Fruit fly (Drosophila melanogaster) whole organism, embryonic: ENCODE measurements around the gene Spps.
A peak's percentile ranks its signal among the peaks of the same experiment; 100 is the strongest.

Source experiments
- Ada2b ChIP-seq: fragments of 200-800 bp; sonication (Bioruptor generic); IDR thresholded peaks from 2 replicates; pipeline ENCODE4 v1.3.6; 2022; ENCODE audit warnings: missing biosample characterization, missing genetic modification characterization
- Antp ChIP-seq: fragments of 200-800 bp; sonication (Bioruptor generic); optimal IDR thresholded peaks from 3 replicates; lab custom pipeline; 2016; ENCODE audit warnings: missing biosample characterization, missing genetic modification characterization
- B-H1 ChIP-seq: fragments of 200-800 bp; sonication (Bioruptor generic); IDR thresholded peaks from 3 replicates; pipeline ENCODE4 v1.3.6; 2022; ENCODE audit warnings: missing biosample characterization, missing genetic modification characterization
- B-H2 ChIP-seq: fragments of 200-800 bp; sonication (Bioruptor generic); optimal IDR thresholded peaks from 2 replicates; lab custom pipeline; 2018; ENCODE audit warnings: missing biosample characterization, mild to moderate bottlenecking, missing genetic modification characterization
- CG11560 ChIP-seq: fragments of 200-800 bp; sonication (Bioruptor generic); IDR thresholded peaks from 3 replicates; pipeline ENCODE4 v1.3.6; 2022; ENCODE audit warnings: missing biosample characterization, missing genetic modification characterization
- CG14710 ChIP-seq: fragments of 200-800 bp; sonication (Bioruptor generic); optimal IDR thresholded peaks from 3 replicates; lab custom pipeline; 2019; ENCODE audit warnings: missing biosample characterization, mild to moderate bottlenecking, missing genetic modification characterization, moderate library complexity
- CG1647 ChIP-seq: fragments of 200-800 bp; sonication (Bioruptor generic); optimal IDR thresholded peaks from 3 replicates; lab custom pipeline; 2016; ENCODE audit warnings: missing biosample characterization, missing genetic modification characterization
- CG16863 ChIP-seq: fragments of 200-800 bp; sonication (Bioruptor generic); optimal IDR thresholded peaks from 3 replicates; lab custom pipeline; 2016; ENCODE audit warnings: missing biosample characterization, missing genetic modification characterization
- CG1792 ChIP-seq: fragments of 200-800 bp; sonication (Bioruptor generic); optimal IDR thresholded peaks from 2 replicates; lab custom pipeline; 2016; ENCODE audit warnings: missing biosample characterization, missing genetic modification characterization
- CG33213 ChIP-seq: fragments of 200-800 bp; sonication (Bioruptor generic); optimal IDR thresholded peaks from 3 replicates; lab custom pipeline; 2016; ENCODE audit warnings: missing biosample characterization, missing genetic modification characterization
- CG33557 ChIP-seq: fragments of 200-800 bp; sonication (Bioruptor generic); optimal IDR thresholded peaks from 2 replicates; lab custom pipeline; 2019; ENCODE audit warnings: missing biosample characterization, mild to moderate bottlenecking, missing genetic modification characterization, moderate library complexity
- CG3407 ChIP-seq: fragments of 200-800 bp; sonication (Bioruptor generic); optimal IDR thresholded peaks from 2 replicates; lab custom pipeline; 2018; ENCODE audit warnings: missing biosample characterization, mild to moderate bottlenecking, missing genetic modification characterization
- CG3726 ChIP-seq: fragments of 200-800 bp; sonication (Bioruptor generic); IDR thresholded peaks from 3 replicates; pipeline ENCODE4, ENCODE4 v1.3.6; 2022; ENCODE audit warnings: missing biosample characterization, missing genetic modification characterization
- CG3847 ChIP-seq: fragments of 200-800 bp; sonication (Bioruptor generic); IDR thresholded peaks from 2 replicates; pipeline ENCODE4 v1.3.6; 2022; ENCODE audit warnings: missing biosample characterization, missing genetic modification characterization
- CG4730 ChIP-seq: fragments of 200-800 bp; sonication (Bioruptor generic); IDR thresholded peaks from 2 replicates; pipeline ENCODE4 v1.3.6; 2022; ENCODE audit warnings: missing biosample characterization, missing genetic modification characterization
- CG6813 ChIP-seq: fragments of 200-800 bp; sonication (Bioruptor generic); optimal IDR thresholded peaks from 2 replicates; lab custom pipeline; 2017; ENCODE audit warnings: missing biosample characterization, missing genetic modification characterization, mild to moderate bottlenecking, moderate library complexity, missing genetic modification reagents
- CG6854 ChIP-seq: fragments of 200-800 bp; sonication (Bioruptor generic); optimal IDR thresholded peaks from 3 replicates; lab custom pipeline; 2017; ENCODE audit warnings: missing biosample characterization, mild to moderate bottlenecking, missing genetic modification characterization
- CG7786 ChIP-seq: fragments of 200-800 bp; sonication (Bioruptor generic); optimal IDR thresholded peaks from 2 replicates; lab custom pipeline; 2016; ENCODE audit warnings: missing biosample characterization, missing genetic modification characterization
- CG7963 ChIP-seq: fragments of 200-800 bp; sonication (Bioruptor generic); IDR thresholded peaks from 3 replicates; pipeline ENCODE4 v1.3.6; 2022; ENCODE audit warnings: missing biosample characterization, missing genetic modification characterization; ENCODE audit not compliant: partially characterized antibody
- CG8089 ChIP-seq: fragments of 200-800 bp; sonication (Bioruptor generic); optimal IDR thresholded peaks from 3 replicates; lab custom pipeline; 2016; ENCODE audit warnings: missing biosample characterization, missing genetic modification characterization
- CG8359 ChIP-seq: fragments of 200-800 bp; sonication (Bioruptor generic); optimal IDR thresholded peaks from 2 replicates; lab custom pipeline; 2017; ENCODE audit warnings: missing biosample characterization, mild to moderate bottlenecking, missing genetic modification characterization, borderline replicate concordance
- CG9215 ChIP-seq: fragments of 200-800 bp; sonication (Bioruptor generic); IDR thresholded peaks from 2 replicates; pipeline ENCODE4 v1.3.6; 2022; ENCODE audit warnings: missing biosample characterization, missing genetic modification characterization
- Dip3 ChIP-seq: fragments of 200-800 bp; sonication (Bioruptor generic); optimal IDR thresholded peaks from 3 replicates; lab custom pipeline; 2016; ENCODE audit warnings: missing biosample characterization, missing genetic modification characterization
- Dref ChIP-seq: fragments of 200-800 bp; sonication (Bioruptor generic); IDR thresholded peaks from 2 replicates; pipeline ENCODE4 v1.3.6; 2022; ENCODE audit warnings: missing biosample characterization, missing genetic modification characterization
- Ets65A ChIP-seq: fragments of 200-800 bp; sonication (Bioruptor generic); peaks from one replicate; lab custom pipeline; 2016; ENCODE audit warnings: missing biosample characterization, missing genetic modification characterization
- Fer3 ChIP-seq: fragments of 200-800 bp; sonication (Bioruptor generic); optimal IDR thresholded peaks from 2 replicates; lab custom pipeline; 2018; ENCODE audit warnings: missing biosample characterization, mild to moderate bottlenecking, missing genetic modification characterization, moderate library complexity
- Gug ChIP-seq: fragments of 200-800 bp; sonication (Bioruptor generic); IDR thresholded peaks from 4 replicates; pipeline ENCODE4 v1.3.6; 2022; ENCODE audit warnings: missing biosample characterization, missing genetic modification characterization
- Hey ChIP-seq: fragments of 200-800 bp; sonication (Bioruptor generic); optimal IDR thresholded peaks from 3 replicates; lab custom pipeline; 2018; ENCODE audit warnings: missing biosample characterization, mild to moderate bottlenecking, missing genetic modification characterization
- HmgD ChIP-seq: fragments of 200-800 bp; sonication (Bioruptor generic); optimal IDR thresholded peaks from 3 replicates; lab custom pipeline; 2016; ENCODE audit warnings: missing biosample characterization, missing genetic modification characterization
- NfI ChIP-seq: fragments of 200-800 bp; sonication (Bioruptor generic); optimal IDR thresholded peaks from 3 replicates; lab custom pipeline; 2018; ENCODE audit warnings: missing biosample characterization, mild to moderate bottlenecking, missing genetic modification characterization, moderate library complexity
- Pdp1 ChIP-seq, 2 experiments: fragments of 200-800 bp; sonication (Bioruptor generic); optimal IDR thresholded peaks; 3 replicates each; lab custom pipeline; 2016; ENCODE audit warnings: missing biosample characterization in 2 of 2, missing genetic modification characterization in 2 of 2, mild to moderate bottlenecking in 1 of 2, moderate library complexity in 1 of 2
- YL-1 ChIP-seq: fragments of 200-800 bp; sonication (Bioruptor generic); optimal IDR thresholded peaks from 3 replicates; lab custom pipeline; 2017; ENCODE audit warnings: missing biosample characterization, mild to moderate bottlenecking, missing genetic modification characterization
- ap ChIP-seq: fragments of 200-800 bp; sonication (Bioruptor generic); IDR thresholded peaks from 2 replicates; pipeline ENCODE4 v1.3.6; 2022; ENCODE audit warnings: missing biosample characterization, missing genetic modification characterization
- cwo ChIP-seq: fragments of 200-800 bp; sonication (Bioruptor generic); optimal IDR thresholded peaks from 3 replicates; lab custom pipeline; 2017; ENCODE audit warnings: missing biosample characterization, missing genetic modification characterization, mild to moderate bottlenecking, moderate library complexity, missing genetic modification reagents
- dm ChIP-seq: fragments of 200-800 bp; sonication (Bioruptor generic); optimal IDR thresholded peaks from 3 replicates; lab custom pipeline; 2016; ENCODE audit warnings: missing biosample characterization, missing genetic modification characterization
- fd96Cb ChIP-seq: fragments of 200-800 bp; sonication (Bioruptor generic); optimal IDR thresholded peaks from 2 replicates; lab custom pipeline; 2018; ENCODE audit warnings: missing biosample characterization, mild to moderate bottlenecking, missing genetic modification characterization, moderate library complexity
- ftz-f1 ChIP-seq: fragments of 200-800 bp; sonication (Bioruptor generic); optimal IDR thresholded peaks from 2 replicates; lab custom pipeline; 2016; ENCODE audit warnings: missing biosample characterization, missing genetic modification characterization
- jing ChIP-seq: fragments of 200-800 bp; sonication (Bioruptor generic); optimal IDR thresholded peaks from 2 replicates; lab custom pipeline; 2018; ENCODE audit warnings: missing biosample characterization, mild to moderate bottlenecking, missing genetic modification characterization
- klu ChIP-seq: fragments of 200-800 bp; sonication (Bioruptor generic); IDR thresholded peaks from 2 replicates; pipeline ENCODE4 v1.3.6; 2022; ENCODE audit warnings: missing biosample characterization, missing genetic modification characterization
- mam ChIP-seq: fragments of 200-800 bp; sonication (Bioruptor generic); optimal IDR thresholded peaks from 3 replicates; lab custom pipeline; 2016; ENCODE audit warnings: missing biosample characterization, missing genetic modification characterization
- nom ChIP-seq: fragments of 200-800 bp; sonication (Bioruptor generic); optimal IDR thresholded peaks from 2 replicates; lab custom pipeline; 2017; ENCODE audit warnings: missing biosample characterization, missing genetic modification characterization, mild to moderate bottlenecking, moderate library complexity, missing genetic modification reagents
- pan ChIP-seq, 4 experiments: fragments of >200 bp in 3 of 4; fragments of 200-800 bp in 1 of 4; sonication (Bioruptor generic) in 1 of 4; optimal IDR thresholded peaks in 3 of 4; IDR thresholded peaks in 1 of 4; 2 replicates each; pipeline versions ENCODE4 v1.3.6 to Lab custom; 2017 to 2022; ENCODE audit warnings: missing biosample characterization in 2 of 4, missing genetic modification characterization in 2 of 4, mixed read lengths in 1 of 4
- peb ChIP-seq: fragments of 200-800 bp; sonication (Bioruptor generic); IDR thresholded peaks from 2 replicates; pipeline ENCODE4 v1.3.6; 2022; ENCODE audit warnings: missing biosample characterization, missing genetic modification characterization
- sens ChIP-seq: fragments of 200-800 bp; sonication (Bioruptor generic); peaks from one replicate; lab custom pipeline; 2016; ENCODE audit warnings: missing biosample characterization, missing genetic modification characterization
- sqz ChIP-seq: fragments of 200-800 bp; sonication (Bioruptor generic); optimal IDR thresholded peaks from 3 replicates; lab custom pipeline; 2018; ENCODE audit warnings: missing biosample characterization, mild to moderate bottlenecking, missing genetic modification characterization
- tio ChIP-seq: fragments of 200-800 bp; sonication (Bioruptor generic); optimal IDR thresholded peaks from 2 replicates; lab custom pipeline; 2017; ENCODE audit warnings: missing biosample characterization, missing genetic modification characterization, inconsistent platforms
- toy ChIP-seq: fragments of 200-800 bp; sonication (Bioruptor generic); IDR thresholded peaks from 2 replicates; pipeline ENCODE4 v1.3.6; 2022; ENCODE audit warnings: missing biosample characterization, missing genetic modification characterization
- vvl ChIP-seq: fragments of 200-800 bp; sonication (Bioruptor generic); IDR thresholded peaks from 2 replicates; pipeline ENCODE4 v1.3.6; 2022; ENCODE audit warnings: missing biosample characterization, missing genetic modification characterization
- wek ChIP-seq: fragments of 200-800 bp; sonication (Bioruptor generic); optimal IDR thresholded peaks from 3 replicates; lab custom pipeline; 2018; ENCODE audit warnings: missing biosample characterization, mild to moderate bottlenecking, missing genetic modification characterization, moderate library complexity
- zen2 ChIP-seq: fragments of 200-800 bp; sonication (Bioruptor generic); IDR thresholded peaks from 3 replicates; pipeline ENCODE4 v1.3.6; 2022; ENCODE audit warnings: missing biosample characterization, missing genetic modification characterization; ENCODE audit not compliant: partially characterized antibody

Spps gene

DNA sequence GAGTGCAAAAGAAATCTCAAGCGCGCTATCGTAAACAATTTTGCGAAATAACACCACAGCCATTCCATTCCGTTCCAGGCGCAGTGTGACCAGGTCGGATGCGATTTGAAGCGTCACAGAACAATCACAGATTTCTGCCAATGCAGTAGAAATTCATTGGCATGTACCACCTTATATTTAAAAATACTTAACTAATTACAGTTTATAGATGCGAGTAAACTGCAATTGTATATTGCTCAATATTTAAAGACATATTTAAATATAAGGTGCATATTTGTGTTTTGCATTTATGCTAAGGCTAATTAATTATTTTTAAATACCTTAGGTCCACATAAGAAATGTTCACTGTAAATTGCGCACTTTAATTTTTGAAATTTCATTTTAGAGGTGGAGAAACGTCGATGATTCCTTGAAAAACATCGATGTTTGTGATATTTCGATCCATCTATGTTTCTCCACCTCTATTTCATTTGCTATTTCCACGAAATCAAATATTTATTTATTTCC lies 33.3 kb downstream of the Spps start, which contains the start of the genes SMC6 and CG6204 (continued):
- TF ChIP-seq Gug (GFP tag; lab: Robert Waterston, UW) (peak; percentile 92), ftz-f1 (GFP tag; lab: Kevin White, UChicago) (no peak), CG1792 (peak; percentile 72), jing (peak; percentile 79), CG1647 (peak; percentile 63), Ada2b (GFP tag; lab: Robert Waterston, UW) (peak; percentile 94), vvl (GFP tag; lab: Robert Waterston, UW) (peak; percentile 97), Pdp1 (GFP tag; optimal IDR thresholded peaks at IDR 0.05; lab: Kevin White, UChicago) (peak; percentile 87 to 91), B-H2 (peak; percentile 95), nom (peak; percentile 88), toy (GFP tag; lab: Robert Waterston, UW) (peak; percentile 87), CG6813 (GFP tag; lab: Kevin White, UChicago) (peak; percentile 81), mam (peak; percentile 94), CG33557 (peak; percentile 87), Dref (GFP tag; lab: Robert Waterston, UW) (peak; percentile 67), B-H1 (peak; percentile 92), sens (GFP tag; lab: Kevin White, UChicago) (peak; percentile 98), Fer3 (tag; lab: Kevin White, UChicago) (peak; percentile 97), cwo (GFP tag; lab: Kevin White, UChicago) (peak; percentile 90), CG6854 (GFP tag; lab: Kevin White, UChicago) (peak; percentile 82), NfI (GFP tag; lab: Kevin White, UChicago) (peak; percentile 93), fd96Cb (peak; percentile 95), CG8089 (peak; percentile 53), dm (GFP tag; lab: Kevin White, UChicago) (peak; percentile 61), Antp (peak; percentile 70), tio (GFP tag; lab: Kevin White, UChicago) (peak; percentile 92), pan (optimal IDR thresholded peaks at IDR 0.05; lab: Kevin White, UChicago) (no peak), pan (GFP tag; optimal IDR thresholded peaks at IDR 0.05 in 1 of 2, IDR thresholded peaks at IDR 0.05 in 1 of 2) (peak in 1 of 2 experiments; percentile 96), wek (peak; percentile 70), ap (GFP tag; lab: Robert Waterston, UW) (peak; percentile 89), CG3847 (GFP tag; lab: Robert Waterston, UW) (peak; percentile 96), Hey (tag; lab: Kevin White, UChicago) (peak; percentile 35), zen2 (GFP tag; lab: Robert Waterston, UW) (no peak), Dip3 (GFP tag; lab: Kevin White, UChicago) (peak; percentile 90), CG7786 (GFP tag; lab: Kevin White, UChicago) (peak; percentile 79), HmgD (GFP tag; lab: Kevin White, UChicago) (peak; percentile 39), CG11560 (tag; lab: Robert Waterston, UW) (peak; percentile 86), CG7963 (GFP tag; lab: Robert Waterston, UW) (no peak), CG3407 (peak; percentile 81), CG4730 (peak; percentile 94), Ets65A (GFP tag; lab: Kevin White, UChicago) (peak; percentile 97), YL-1 (peak; percentile 70), CG14710 (peak; percentile 94), peb (peak; percentile 81), CG3726 (GFP tag; lab: Robert Waterston, UW) (peak; percentile 86), klu (peak; percentile 93), CG8359 (peak; percentile 61), sqz (GFP tag; lab: Kevin White, UChicago) (peak; percentile 84), CG16863 (GFP tag; lab: Kevin White, UChicago) (peak; percentile 74), CG33213 (GFP tag; lab: Kevin White, UChicago) (peak; percentile 50), CG9215 (GFP tag; lab: Robert Waterston, UW) (peak; percentile 95)
